Worm (Caenorhabditis elegans) whole organism, L4 larva: Measurements from ENCODE around the gene F16G10.7.

ENCODE experiments used
- T20F7.1 ChIP-seq: fragments of 200-800 bp; sonication (Bioruptor generic); optimal IDR thresholded peaks from 2 replicates; lab custom pipeline; 2018; ENCODE audit warnings: mild to moderate bottlenecking, missing genetic modification characterization, missing compliant biosample characterization
- ZK337.2 ChIP-seq: fragments of 200-800 bp; sonication (Bioruptor generic); IDR thresholded peaks from 2 replicates; pipeline ENCODE4 v1.3.6; 2022; ENCODE audit warnings: missing genetic modification reagents, missing genetic modification characterization, missing compliant biosample characterization
- daf-8 ChIP-seq: fragments of 200-800 bp; sonication (Bioruptor generic); IDR thresholded peaks from 2 replicates; pipeline ENCODE4 v1.3.6; 2022; ENCODE audit warnings: missing genetic modification characterization, missing compliant biosample characterization
- dmd-8 ChIP-seq: fragments of 200-800 bp; sonication (Bioruptor generic); IDR thresholded peaks from 2 replicates; pipeline ENCODE4 v1.3.6; 2022; ENCODE audit warnings: missing genetic modification characterization, missing compliant biosample characterization
- egl-27 ChIP-seq: sonication (generic microtip); optimal IDR thresholded peaks from 3 replicates; lab custom pipeline; 2017; ENCODE audit warnings: missing biosample characterization, missing genetic modification reagents, missing genetic modification characterization
- fkh-10 ChIP-seq: fragments of 150-350 bp; optimal IDR thresholded peaks from 2 replicates; lab custom pipeline; 2014; ENCODE audit warnings: missing biosample characterization, missing genetic modification reagents, missing genetic modification characterization
- lin-15B ChIP-seq: fragments of 150-350 bp; sonication (generic microtip); optimal IDR thresholded peaks from 3 replicates; lab custom pipeline; 2014; ENCODE audit warnings: missing biosample characterization, missing genetic modification characterization
- lin-39 ChIP-seq: fragments of 150-350 bp; optimal IDR thresholded peaks from 2 replicates; lab custom pipeline; 2014; ENCODE audit warnings: missing biosample characterization, missing genetic modification reagents, missing genetic modification characterization
- nhr-11 ChIP-seq: fragments of 150-350 bp; optimal IDR thresholded peaks from 2 replicates; lab custom pipeline; 2014; ENCODE audit warnings: missing biosample characterization, missing genetic modification characterization
- php-3 ChIP-seq: fragments of 200-800 bp; sonication (Bioruptor generic); IDR thresholded peaks from 2 replicates; pipeline ENCODE4 v1.3.6; 2022; ENCODE audit warnings: missing genetic modification reagents, missing genetic modification characterization, missing compliant biosample characterization
- unc-130 ChIP-seq: sonication (generic microtip); optimal IDR thresholded peaks from 2 replicates; lab custom pipeline; 2016; ENCODE audit warnings: missing genetic modification reagents, missing genetic modification characterization, missing compliant biosample characterization
- zag-1 ChIP-seq: fragments of 150-350 bp; optimal IDR thresholded peaks from 2 replicates; lab custom pipeline; 2014; ENCODE audit warnings: missing biosample characterization, missing genetic modification characterization
- zfp-3 ChIP-seq: fragments of 200-800 bp; sonication (Bioruptor generic); conservative IDR thresholded peaks from 2 replicates; pipeline ENCODE4 v1.3.6; 2022; ENCODE audit warnings: missing genetic modification reagents, missing genetic modification characterization, missing compliant biosample characterization

DNA sequence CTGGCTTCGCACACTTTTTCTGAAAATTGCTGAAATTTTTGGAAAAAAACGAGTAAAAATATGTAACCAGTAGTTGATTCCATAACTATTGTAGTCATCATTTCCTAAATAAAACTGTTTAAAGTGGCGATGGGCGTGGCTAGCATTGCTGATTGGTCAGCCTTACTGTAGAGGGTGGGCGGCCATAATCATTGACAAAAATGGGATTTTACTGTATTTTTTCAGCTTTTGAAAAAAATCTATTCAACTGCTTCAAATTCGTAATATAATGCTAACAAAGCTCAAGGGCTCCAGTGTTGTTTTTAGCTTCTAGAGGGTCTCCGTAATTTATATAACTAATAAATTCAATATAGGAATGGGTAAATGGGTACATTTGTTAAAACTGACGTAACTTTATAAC lies at the start of gene F16G10.7:
- TF ChIP-seq daf-8 (GFP tag; lab: Robert Waterston, UW) (no peak), php-3 (GFP tag; lab: Robert Waterston, UW) (no peak), T20F7.1 (GFP tag; lab: Kevin White, UChicago) (no peak), lin-39 (tag; lab: Kevin White, UChicago) (no peak), lin-15B (tag; lab: Kevin White, UChicago) (no peak), dmd-8 (GFP tag; lab: Robert Waterston, UW) (no peak), egl-27 (tag; lab: Kevin White, UChicago) (no peak), zag-1 (no peak), unc-130 (GFP tag; lab: Kevin White, UChicago) (no peak), zfp-3 (GFP tag; lab: Robert Waterston, UW) (no peak), fkh-10 (GFP tag; lab: Kevin White, UChicago) (no peak), nhr-11 (tag; lab: Kevin White, UChicago) (no peak), ZK337.2 (GFP tag; lab: Robert Waterston, UW) (no peak)
